Fruit fly (Drosophila melanogaster) whole organism, wandering third instar larva: ENCODE measurements around the gene Ugt304A1.

ENCODE experiments used
- Abd-B ChIP-seq: fragments of >200 bp; optimal IDR thresholded peaks from 2 replicates; lab custom pipeline; 2017; ENCODE audit warnings: missing biosample characterization, missing genetic modification characterization
- CG32264 ChIP-seq: fragments of 200-800 bp; sonication (Bioruptor generic); optimal IDR thresholded peaks from 2 replicates; lab custom pipeline; 2016; ENCODE audit warnings: missing biosample characterization, missing genetic modification characterization
- CrebA ChIP-seq: fragments of 200-800 bp; sonication (Bioruptor generic); optimal IDR thresholded peaks from 2 replicates; lab custom pipeline; 2016; ENCODE audit warnings: missing biosample characterization, mild to moderate bottlenecking, missing genetic modification characterization, borderline replicate concordance
- Dfd ChIP-seq: fragments of >200 bp; optimal IDR thresholded peaks from 2 replicates; lab custom pipeline; 2017; ENCODE audit warnings: missing biosample characterization, missing genetic modification characterization
- GATAd ChIP-seq: sonication (Bioruptor generic); optimal IDR thresholded peaks from 2 replicates; lab custom pipeline; 2016; ENCODE audit warnings: missing biosample characterization, missing genetic modification characterization
- HLH106 ChIP-seq: fragments of 200-800 bp; optimal IDR thresholded peaks from 3 replicates; lab custom pipeline; 2019; ENCODE audit warnings: missing biosample characterization, mild to moderate bottlenecking, missing genetic modification characterization, moderate library complexity
- Hnf4 ChIP-seq: fragments of 200-800 bp; sonication (Bioruptor generic); optimal IDR thresholded peaks from 2 replicates; lab custom pipeline; 2016; ENCODE audit warnings: missing biosample characterization, mild to moderate bottlenecking, missing genetic modification characterization
- Hr78 ChIP-seq: fragments of >200 bp; optimal IDR thresholded peaks from 2 replicates; lab custom pipeline; 2017; ENCODE audit warnings: missing biosample characterization, missing genetic modification characterization
- Hr83 ChIP-seq: fragments of 200-300 bp; sonication (Bioruptor generic); optimal IDR thresholded peaks from 2 replicates; lab custom pipeline; 2016; ENCODE audit warnings: missing biosample characterization, mild to moderate bottlenecking, missing genetic modification characterization, moderate library complexity; ENCODE audit not compliant: poor library complexity, severe bottlenecking
- Jra ChIP-seq: sonication (Bioruptor generic); optimal IDR thresholded peaks from 2 replicates; lab custom pipeline; 2016; ENCODE audit warnings: missing biosample characterization, missing genetic modification characterization
- Mio ChIP-seq: sonication (Bioruptor generic); optimal IDR thresholded peaks from 2 replicates; lab custom pipeline; 2016; ENCODE audit warnings: missing biosample characterization, missing genetic modification characterization
- Myc ChIP-seq: fragments of >200 bp; optimal IDR thresholded peaks from 2 replicates; lab custom pipeline; 2017
- N ChIP-seq: fragments of >200 bp; optimal IDR thresholded peaks from 2 replicates; lab custom pipeline; 2018; ENCODE audit warnings: missing biosample characterization, missing external identifiers, missing genetic modification characterization
- OdsH ChIP-seq: fragments of 200-800 bp; sonication (Bioruptor generic); optimal IDR thresholded peaks from 2 replicates; lab custom pipeline; 2016; ENCODE audit warnings: missing biosample characterization, mild to moderate bottlenecking, missing genetic modification characterization
- Rel ChIP-seq, 2 experiments: fragments of 200-800 bp; sonication (Bioruptor generic) in 1 of 2; optimal IDR thresholded peaks; 2 replicates in 1 of 2; 3 replicates in 1 of 2; lab custom pipeline; 2016 to 2019; ENCODE audit warnings: mild to moderate bottlenecking in 2 of 2, missing biosample characterization in 2 of 2, missing genetic modification characterization in 2 of 2, moderate library complexity in 1 of 2
- br ChIP-seq: fragments of 200-800 bp; sonication (Bioruptor generic); optimal IDR thresholded peaks from 2 replicates; lab custom pipeline; 2016; ENCODE audit warnings: missing biosample characterization, missing genetic modification characterization
- brk ChIP-seq: fragments of 200-800 bp; sonication (Bioruptor generic); optimal IDR thresholded peaks from 2 replicates; lab custom pipeline; 2016; ENCODE audit warnings: missing biosample characterization, mild to moderate bottlenecking, missing genetic modification characterization
- dl ChIP-seq, 2 experiments: fragments of 175-275, 200-275 bp in 1 of 2; fragments of 200-275 bp in 1 of 2; sonication (Bioruptor generic); optimal IDR thresholded peaks; lab custom pipeline; 2018; ENCODE audit warnings: mild to moderate bottlenecking in 2 of 2, missing biosample characterization in 2 of 2, missing genetic modification characterization in 2 of 2, moderate library complexity in 2 of 2; ENCODE audit not compliant: partially characterized antibody in 2 of 2, insufficient read depth in 1 of 2
- dmrt93B ChIP-seq: fragments of 200-800 bp; sonication (Bioruptor generic); optimal IDR thresholded peaks from 2 replicates; lab custom pipeline; 2018; ENCODE audit warnings: missing biosample characterization, mild to moderate bottlenecking, missing genetic modification characterization
- dsf ChIP-seq: sonication (Bioruptor generic); optimal IDR thresholded peaks from 2 replicates; lab custom pipeline; 2016; ENCODE audit warnings: missing biosample characterization, missing genetic modification characterization, borderline replicate concordance
- ey ChIP-seq: fragments of 200-800 bp; sonication (Bioruptor generic); optimal IDR thresholded peaks from 2 replicates; lab custom pipeline; 2016; ENCODE audit warnings: missing biosample characterization, missing genetic modification characterization
- foxo ChIP-seq, 2 experiments: fragments of 200-800 bp; sonication (Bioruptor generic); optimal IDR thresholded peaks; 2 replicates in 1 of 2; 3 replicates in 1 of 2; lab custom pipeline; 2016 to 2017; ENCODE audit warnings: missing biosample characterization in 2 of 2, missing genetic modification characterization in 2 of 2
- fru ChIP-seq: fragments of 200-800 bp; sonication (Bioruptor generic); optimal IDR thresholded peaks from 3 replicates; lab custom pipeline; 2016; ENCODE audit warnings: missing biosample characterization, mild to moderate bottlenecking, missing genetic modification characterization
- h ChIP-seq: fragments of 200-800 bp; sonication (Bioruptor generic); optimal IDR thresholded peaks from 3 replicates; lab custom pipeline; 2016; ENCODE audit warnings: missing biosample characterization, mild to moderate bottlenecking, missing genetic modification characterization
- lola ChIP-seq: fragments of >200 bp; optimal IDR thresholded peaks from 2 replicates; lab custom pipeline; 2017; ENCODE audit warnings: missing biosample characterization, missing genetic modification characterization
- pan ChIP-seq: fragments of >200 bp; optimal IDR thresholded peaks from 2 replicates; lab custom pipeline; 2017
- psq ChIP-seq: fragments of 200-800 bp; sonication (Bioruptor generic); optimal IDR thresholded peaks from 3 replicates; lab custom pipeline; 2017; ENCODE audit warnings: missing biosample characterization, mild to moderate bottlenecking, missing genetic modification characterization, moderate library complexity
- rgr ChIP-seq: fragments of 200-800 bp; sonication (Bioruptor generic); optimal IDR thresholded peaks from 3 replicates; lab custom pipeline; 2016; ENCODE audit warnings: missing biosample characterization, mild to moderate bottlenecking, missing genetic modification characterization
- sage ChIP-seq: fragments of 200-800 bp; sonication (Bioruptor generic); optimal IDR thresholded peaks from 2 replicates; lab custom pipeline; 2016; ENCODE audit warnings: missing biosample characterization, mild to moderate bottlenecking, missing genetic modification characterization
- sv ChIP-seq: fragments of 200-800 bp; sonication (Bioruptor generic); optimal IDR thresholded peaks from 3 replicates; lab custom pipeline; 2016; ENCODE audit warnings: missing biosample characterization, missing genetic modification characterization
- tai ChIP-seq: sonication (Bioruptor generic); optimal IDR thresholded peaks from 2 replicates; lab custom pipeline; 2016; ENCODE audit warnings: missing biosample characterization, missing genetic modification characterization
- usp ChIP-seq: fragments of >200 bp; optimal IDR thresholded peaks from 2 replicates; lab custom pipeline; 2017; ENCODE audit warnings: missing biosample characterization, missing genetic modification characterization
- woc ChIP-seq: sonication (Bioruptor generic); optimal IDR thresholded peaks from 2 replicates; lab custom pipeline; 2016; ENCODE audit warnings: missing biosample characterization, mild to moderate bottlenecking, missing genetic modification characterization

The Ugt304A1 gene

DNA sequence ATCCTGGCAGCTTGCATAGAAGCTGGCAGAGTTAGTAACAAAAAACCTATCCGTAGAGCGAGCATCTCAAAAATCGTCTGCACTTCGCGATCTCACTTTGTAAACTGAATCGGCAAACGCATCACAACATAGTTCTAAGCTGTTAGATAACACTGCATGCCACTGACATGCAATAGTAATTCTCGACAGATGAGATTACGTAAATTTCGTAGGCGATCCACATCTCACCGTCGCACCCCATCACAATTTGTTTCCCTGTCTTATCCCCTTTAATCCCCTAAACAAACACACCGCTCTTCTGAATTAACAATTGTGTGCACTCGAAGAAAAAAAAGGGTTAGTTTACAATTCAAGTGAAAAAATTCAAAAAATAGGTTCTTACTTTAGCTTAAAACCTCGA is 5.1 kb downstream of the Ugt304A1 start, which contains the start of gene Ugt35B1:
Gene Ugt35B1, minus strand, starts transcription at position 101 of the 400 bp plus-strand sequence.
- TF ChIP-seq HLH106 (no peak), dsf (GFP tag; lab: Kevin White, UChicago) (no peak), dmrt93B (GFP tag; lab: Kevin White, UChicago) (no peak), sv (GFP tag; lab: Kevin White, UChicago) (no peak)

DNA sequence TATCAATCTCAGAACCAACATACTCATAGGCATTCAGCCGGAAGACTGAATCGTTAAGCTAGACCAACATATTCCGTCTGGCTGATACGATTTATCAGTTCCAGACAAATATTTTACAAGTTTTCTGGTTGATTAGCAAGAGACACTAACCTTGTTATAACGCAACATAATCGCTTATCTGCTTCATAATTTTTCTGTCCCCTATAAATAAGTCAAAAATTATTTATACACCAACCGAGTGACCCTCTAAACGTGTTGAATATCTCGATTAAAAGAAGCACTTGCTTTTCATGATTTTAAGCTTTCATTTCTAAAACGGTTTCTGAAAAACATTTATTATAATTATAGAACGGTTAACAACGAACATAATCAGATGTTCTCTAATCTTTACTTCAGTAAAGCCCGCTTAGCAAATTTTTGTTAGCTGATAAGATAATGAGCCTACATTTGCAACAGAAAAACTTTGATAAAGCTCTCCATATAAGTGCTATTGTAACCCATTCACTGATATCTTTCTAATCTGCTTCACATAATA is 7.2 kb downstream of the Ugt304A1 start, which contains the start of gene Ugt35E2:
Gene Ugt35E2, minus strand, starts transcription at position 51 of the 535 bp plus-strand sequence.
- TF ChIP-seq CrebA (GFP tag; lab: Kevin White, UChicago) (no peak), fru (GFP tag; lab: Kevin White, UChicago) (no peak), CG32264 (GFP tag; lab: Kevin White, UChicago) (no peak), rgr (GFP tag; lab: Kevin White, UChicago) (no peak), Hnf4 (GFP tag; lab: Kevin White, UChicago) (no peak), Rel (GFP tag; optimal IDR thresholded peaks at IDR 0.05; lab: Kevin White, UChicago) (no peak), Rel (tag; optimal IDR thresholded peaks at IDR 0.05; lab: Kevin White, UChicago) (no peak), Jra (GFP tag; lab: Kevin White, UChicago) (no peak), N (no peak), Dfd (GFP tag; lab: Kevin White, UChicago) (no peak), Hr83 (GFP tag; lab: Kevin White, UChicago) (no peak), usp (no peak), lola (GFP tag; lab: Kevin White, UChicago) (no peak), psq (GFP tag; lab: Kevin White, UChicago) (no peak), dmrt93B (GFP tag; lab: Kevin White, UChicago) (no peak), pan (lab: Kevin White, UChicago) (no peak), foxo (GFP tag; optimal IDR thresholded peaks at IDR 0.05; lab: Kevin White, UChicago) (no peak), sage (no peak)

DNA sequence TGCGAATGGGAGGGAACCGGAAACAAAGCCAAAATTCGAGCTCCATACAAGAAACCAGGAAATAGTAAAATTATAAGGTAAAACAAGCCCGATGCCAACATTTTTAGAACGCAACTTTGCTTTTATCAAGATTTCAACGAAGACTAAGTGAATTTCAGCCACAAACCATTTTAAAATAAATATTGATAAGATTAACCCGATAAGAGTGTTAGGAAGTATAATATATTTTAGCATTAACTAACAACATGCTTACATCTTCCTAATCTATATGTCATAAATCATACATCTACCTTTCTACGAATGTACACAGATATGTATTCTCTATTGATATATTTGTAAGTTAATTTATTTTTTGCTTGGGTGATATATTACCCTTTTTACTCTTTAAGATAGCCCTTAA is 9.2 kb downstream of the Ugt304A1 start, which contains the start of gene Ugt35E1:
Gene Ugt35E1, minus strand, starts transcription at position 101 of the 400 bp plus-strand sequence.
- TF ChIP-seq dsf (GFP tag; lab: Kevin White, UChicago): no peak
- no peak for TF ChIP-seq h (GFP tag; lab: Kevin White, UChicago)
- no peak for TF ChIP-seq Dfd (GFP tag; lab: Kevin White, UChicago)
- no peak for TF ChIP-seq Hnf4 (GFP tag; lab: Kevin White, UChicago)
- no peak for TF ChIP-seq CrebA (GFP tag; lab: Kevin White, UChicago)
- TF ChIP-seq usp: no peak
- no peak for TF ChIP-seq lola (GFP tag; lab: Kevin White, UChicago)
- no peak for TF ChIP-seq sage
- no peak for TF ChIP-seq ey
- no peak for TF ChIP-seq br (GFP tag; lab: Kevin White, UChicago)
- no peak for TF ChIP-seq brk (GFP tag; lab: Kevin White, UChicago)
- no peak for TF ChIP-seq woc (GFP tag; lab: Kevin White, UChicago)
- no peak for TF ChIP-seq fru (GFP tag; lab: Kevin White, UChicago)
- TF ChIP-seq OdsH: no peak
- TF ChIP-seq rgr (GFP tag; lab: Kevin White, UChicago): no peak
- TF ChIP-seq, all 38 proteins: peak for 0

DNA sequence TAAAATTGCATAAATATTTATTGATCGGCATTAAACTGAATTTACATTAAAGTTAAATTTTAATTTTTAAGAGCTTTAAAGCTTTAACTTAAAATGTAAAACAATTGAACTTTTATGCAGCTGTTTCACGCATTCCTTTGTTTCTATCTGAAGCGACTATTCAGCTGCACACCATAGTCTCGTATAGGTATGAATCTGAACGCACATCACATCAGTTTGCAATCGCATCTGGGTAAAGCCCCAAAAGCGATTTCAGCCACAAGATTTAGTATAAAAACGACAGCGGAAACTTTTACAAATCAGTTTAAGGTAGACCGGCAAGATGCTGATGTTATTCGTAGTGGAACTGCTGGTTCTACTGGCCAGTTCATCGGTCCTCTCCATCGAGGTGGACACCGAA is 14.3 kb downstream of the Ugt304A1 start, which contains the start of gene CG4757:
Gene CG4757, plus strand, starts transcription at position 301 of the 400 bp plus-strand sequence.
- TF ChIP-seq rgr (GFP tag; lab: Kevin White, UChicago) (no peak), HLH106 (no peak), Mio (GFP tag; lab: Kevin White, UChicago) (no peak), dmrt93B (GFP tag; lab: Kevin White, UChicago) (no peak), OdsH (no peak), foxo (GFP tag; optimal IDR thresholded peaks at IDR 0.05; lab: Kevin White, UChicago) (no peak), Abd-B (GFP tag; lab: Kevin White, UChicago) (no peak), Myc (lab: Kevin White, UChicago) (no peak), dl (GFP tag; optimal IDR thresholded peaks at IDR 0.05; lab: Kevin White, UChicago; ENCODE audit: insufficient read depth in 1 of 2, partially characterized antibody in 2 of 2) (no peak), tai (GFP tag; lab: Kevin White, UChicago) (no peak), GATAd (no peak), h (GFP tag; lab: Kevin White, UChicago) (no peak), pan (lab: Kevin White, UChicago) (no peak), lola (GFP tag; lab: Kevin White, UChicago) (no peak), Hr78 (GFP tag; lab: Kevin White, UChicago) (no peak)
